Fruit fly (Drosophila melanogaster): ENCODE data around the gene CG17270.

The CG17270 gene

DNA sequence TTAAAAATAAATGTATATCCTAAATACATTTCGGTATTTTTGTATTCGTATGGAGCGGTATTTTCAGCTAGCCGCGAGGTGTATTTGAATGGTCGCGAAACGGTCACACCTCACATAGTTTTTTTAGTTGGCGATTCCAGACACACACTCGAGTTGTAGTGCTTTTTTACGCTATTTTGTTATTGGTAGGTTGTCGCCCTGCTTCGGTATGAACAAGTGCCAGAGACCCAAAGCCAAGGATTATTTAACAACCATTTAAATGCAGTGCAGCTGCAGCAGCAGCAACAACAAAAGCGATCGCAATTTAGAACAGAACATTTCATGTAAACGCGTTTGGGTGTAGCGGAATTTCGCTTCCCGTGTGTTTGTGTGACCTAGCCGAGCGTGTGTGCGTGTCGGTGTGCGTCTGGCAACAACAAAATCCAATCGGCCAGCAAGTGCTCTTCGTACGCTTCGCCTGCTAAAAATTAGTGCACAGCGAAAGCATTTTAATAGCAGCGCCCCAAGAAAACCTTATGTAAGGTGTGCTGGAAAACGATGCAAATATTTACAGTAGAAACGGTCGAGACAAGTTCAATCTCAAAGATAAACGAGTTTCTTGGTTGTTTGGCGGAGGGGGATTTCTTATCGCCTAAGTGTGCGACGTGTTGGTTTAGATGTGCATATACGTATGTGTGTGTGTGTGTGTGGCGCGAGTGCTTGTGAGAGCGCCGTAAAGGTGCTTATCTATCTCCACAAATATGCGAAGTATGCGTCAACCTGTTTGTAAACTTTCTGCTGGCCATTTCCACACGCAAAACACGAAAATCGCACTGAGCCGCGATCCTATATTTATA lies 14.2 kb upstream of the CG17270 start, which contains the start of gene Synd:
Gene Synd, plus strand, starts transcription at position 111 of the 836 bp plus-strand sequence.
- TF ChIP-seq pad (GFP tag; optimal IDR thresholded peaks at IDR 0.05) (peak; percentile 53), CG12768 (GFP tag; optimal IDR thresholded peaks at IDR 0.05) (peak; percentile 60), CG1620 (GFP tag; optimal IDR thresholded peaks at IDR 0.05) (no peak), Mnt (GFP tag; optimal IDR thresholded peaks at IDR 0.05) (peak; percentile 55), kay (GFP tag; ENCODE audit: borderline replicate concordance) (peak; percentile 90), CG7045 (GFP tag; optimal IDR thresholded peaks at IDR 0.05) (no peak), toe (GFP tag; optimal IDR thresholded peaks at IDR 0.05) (no peak), ovo (GFP tag; optimal IDR thresholded peaks at IDR 0.05) (peak; percentile 51), CG7101 (tag; optimal IDR thresholded peaks at IDR 0.05) (peak; percentile 29), cic (GFP tag; optimal IDR thresholded peaks at IDR 0.05) (peak; percentile 91), CG11617 (GFP tag; optimal IDR thresholded peaks at IDR 0.05) (peak; percentile 42), CG33017 (tag; optimal IDR thresholded peaks at IDR 0.05) (peak; percentile 32), Clk (GFP tag; optimal IDR thresholded peaks at IDR 0.05) (no peak), Crg-1 (GFP tag; optimal IDR thresholded peaks at IDR 0.05) (no peak), CG14711 (tag; optimal IDR thresholded peaks at IDR 0.05) (peak; percentile 45), bab1 (GFP tag; optimal IDR thresholded peaks at IDR 0.05) (peak; percentile 3), Hr96 (GFP tag; optimal IDR thresholded peaks at IDR 0.05) (no peak), tj (GFP tag; optimal IDR thresholded peaks at IDR 0.05) (peak; percentile 54)

DNA sequence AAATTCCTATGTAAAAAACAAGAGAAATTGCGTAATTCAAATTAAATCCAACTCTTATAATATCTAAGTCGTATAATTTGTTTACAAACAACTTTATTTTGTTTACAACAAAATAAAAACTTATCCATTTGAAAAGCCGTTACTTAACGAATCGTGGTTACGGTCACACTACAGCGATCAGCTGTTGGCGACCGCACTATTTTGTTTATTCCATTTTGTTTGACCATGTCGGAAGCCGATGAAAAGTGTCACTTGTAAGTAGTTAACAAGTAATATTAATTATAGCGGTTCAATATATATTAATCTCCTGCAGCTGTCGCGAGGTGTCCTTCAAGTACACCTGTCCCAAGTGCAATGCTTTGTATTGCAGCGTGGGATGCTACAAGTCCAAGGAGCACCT lies 12.2 kb upstream of the CG17270 start, which contains the start of gene CG31223:
Gene CG31223, plus strand, starts transcription at position 165 of the 400 bp plus-strand sequence.
- TF ChIP-seq toe (GFP tag; optimal IDR thresholded peaks at IDR 0.05) (no peak), pad (GFP tag; optimal IDR thresholded peaks at IDR 0.05) (no peak), kay (GFP tag; ENCODE audit: borderline replicate concordance) (peak; percentile 2), tj (GFP tag; optimal IDR thresholded peaks at IDR 0.05) (no peak), cic (GFP tag; optimal IDR thresholded peaks at IDR 0.05) (no peak)

dm6 chr3R:20830153-20830695 lies 11.5 kb upstream of the CG17270 start, which contains the start of gene Adss:
Gene Adss (minus strand): TSS chr3R:20830580.
- TF ChIP-seq CG7101 (tag; optimal IDR thresholded peaks at IDR 0.05) (peak; percentile 40), CG5204 (GFP tag; optimal IDR thresholded peaks at IDR 0.05) (no peak), Crg-1 (GFP tag; optimal IDR thresholded peaks at IDR 0.05) (peak; percentile 72), Hr96 (GFP tag; optimal IDR thresholded peaks at IDR 0.05) (peak; percentile 40), CG11617 (GFP tag; optimal IDR thresholded peaks at IDR 0.05) (peak; percentile 64), toe (GFP tag; optimal IDR thresholded peaks at IDR 0.05) (no peak), CG1620 (GFP tag; optimal IDR thresholded peaks at IDR 0.05) (peak; percentile 69), CG12768 (GFP tag; optimal IDR thresholded peaks at IDR 0.05) (peak; percentile 31), CG33017 (tag; optimal IDR thresholded peaks at IDR 0.05) (peak; percentile 24), cic (GFP tag; optimal IDR thresholded peaks at IDR 0.05) (peak; percentile 6), Mnt (GFP tag; optimal IDR thresholded peaks at IDR 0.05) (peak; percentile 69), CG14711 (tag; optimal IDR thresholded peaks at IDR 0.05) (no peak), CG7045 (GFP tag; optimal IDR thresholded peaks at IDR 0.05) (peak; percentile 12), Clk (GFP tag; optimal IDR thresholded peaks at IDR 0.05) (no peak), bab1 (GFP tag; optimal IDR thresholded peaks at IDR 0.05) (peak; percentile 8), tj (GFP tag; optimal IDR thresholded peaks at IDR 0.05) (no peak), ovo (GFP tag; optimal IDR thresholded peaks at IDR 0.05) (peak; percentile 32)

dm6 chr3R:20829416-20830131 lies 10.8 kb upstream of the CG17270 start:
- no peak for TF ChIP-seq cnc (optimal IDR thresholded peaks at IDR 0.05)
- TF ChIP-seq Mnt (GFP tag; optimal IDR thresholded peaks at IDR 0.05): peak; percentile 98
- no peak for TF ChIP-seq Crg-1 (GFP tag; optimal IDR thresholded peaks at IDR 0.05)
- TF ChIP-seq CG12768 (GFP tag; optimal IDR thresholded peaks at IDR 0.05): peak; percentile 3
- TF ChIP-seq CG33017 (tag; optimal IDR thresholded peaks at IDR 0.05): no peak
- TF ChIP-seq cic (GFP tag; optimal IDR thresholded peaks at IDR 0.05): peak; percentile 54
- no peak for TF ChIP-seq pad (GFP tag; optimal IDR thresholded peaks at IDR 0.05)
- no peak for TF ChIP-seq bab1 (GFP tag; optimal IDR thresholded peaks at IDR 0.05)
- TF ChIP-seq CG11617 (GFP tag; optimal IDR thresholded peaks at IDR 0.05): peak; percentile 30
- no peak for TF ChIP-seq CG14711 (tag; optimal IDR thresholded peaks at IDR 0.05)
- peak; percentile 11 for TF ChIP-seq CG7045 (GFP tag; optimal IDR thresholded peaks at IDR 0.05)
- TF ChIP-seq CG1620 (GFP tag; optimal IDR thresholded peaks at IDR 0.05): no peak
- no peak for TF ChIP-seq CG7101 (tag; optimal IDR thresholded peaks at IDR 0.05)
- TF ChIP-seq tj (GFP tag; optimal IDR thresholded peaks at IDR 0.05): peak; percentile 89
- peak; percentile 35 for TF ChIP-seq kay (GFP tag; ENCODE audit: borderline replicate concordance)
- TF ChIP-seq CG5204 (GFP tag; optimal IDR thresholded peaks at IDR 0.05): no peak
- no peak for TF ChIP-seq ovo (GFP tag; optimal IDR thresholded peaks at IDR 0.05)
- TF ChIP-seq Clk (GFP tag; optimal IDR thresholded peaks at IDR 0.05): peak; percentile 8
- TF ChIP-seq Hr96 (GFP tag; optimal IDR thresholded peaks at IDR 0.05): no peak
- no peak for TF ChIP-seq toe (GFP tag; optimal IDR thresholded peaks at IDR 0.05)
